Fruit fly (Drosophila melanogaster): ENCODE results near the gene CG33120.

DNA sequence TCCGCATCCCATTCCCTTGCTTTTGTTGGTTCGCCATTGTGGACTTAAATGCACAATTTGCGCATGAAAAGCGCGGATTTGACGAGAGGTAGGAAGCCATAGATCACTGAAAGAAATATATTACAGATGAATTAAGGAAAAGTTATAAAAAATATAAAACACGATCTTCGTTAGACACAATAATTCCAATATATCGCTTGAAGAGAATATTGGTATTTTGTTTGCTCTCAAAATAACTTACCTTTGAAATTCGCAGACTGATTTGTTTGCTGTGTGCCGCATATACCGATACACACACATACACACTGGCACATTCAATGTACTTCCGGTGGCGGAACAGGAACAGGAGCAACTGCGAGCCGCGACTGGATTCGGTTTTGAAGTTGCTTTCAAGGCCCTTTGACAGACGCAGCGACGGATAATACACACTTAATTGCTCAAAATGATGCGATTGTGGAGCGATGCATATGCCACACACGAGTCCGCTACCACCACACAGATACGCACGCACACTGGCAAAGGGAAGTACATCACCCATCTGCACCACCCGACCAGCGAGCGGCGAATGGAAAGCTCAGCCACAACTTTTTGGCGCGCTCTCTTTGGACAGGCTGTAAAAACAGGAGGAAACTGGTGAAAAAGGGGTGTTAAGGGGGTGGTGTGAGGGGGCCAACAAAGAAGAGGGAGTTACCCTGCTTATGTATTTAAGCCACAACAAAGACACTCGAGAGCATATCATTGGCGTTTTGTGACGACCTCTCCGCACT, 38.6 kb downstream of the CG33120 start:
- no peak for TF ChIP-seq h (optimal IDR thresholded peaks at IDR 0.05)
- no peak for TF ChIP-seq ttk (optimal IDR thresholded peaks at IDR 0.05)
- TF ChIP-seq psq (optimal IDR thresholded peaks at IDR 0.05), result no peak
- no peak for TF ChIP-seq Myc (optimal IDR thresholded peaks at IDR 0.05)

Data from Kc167 (cell line).